Fruit fly (Drosophila melanogaster): Measurements from ENCODE around the gene CG7497.

DNA sequence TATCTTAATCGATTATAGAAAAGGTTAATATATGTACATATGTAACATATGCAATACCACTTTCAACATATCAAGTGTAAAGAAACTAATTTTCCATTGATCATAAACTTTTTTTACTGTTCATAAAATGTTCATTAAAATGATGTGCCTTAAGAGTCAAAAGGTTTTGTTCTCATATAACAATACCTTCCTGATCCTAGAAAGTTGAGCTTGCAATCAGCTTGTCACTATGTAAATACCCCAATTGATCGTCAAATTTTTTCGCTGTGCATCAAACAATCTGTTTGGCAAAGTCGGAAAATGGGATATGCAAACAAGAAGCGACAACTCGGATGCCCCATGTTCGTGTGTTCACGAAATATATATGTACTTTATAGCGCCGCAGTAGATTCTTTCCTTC lies 43.2 kb upstream of the CG7497 start:
- TF ChIP-seq psq (GFP tag; optimal IDR thresholded peaks at IDR 0.05) (no peak), Jra (GFP tag; optimal IDR thresholded peaks at IDR 0.05) (no peak)

All from whole organism, wandering third instar larva.